Fruit fly (Drosophila melanogaster): ENCODE results near the gene CG14314.

Gene CG14314

DNA sequence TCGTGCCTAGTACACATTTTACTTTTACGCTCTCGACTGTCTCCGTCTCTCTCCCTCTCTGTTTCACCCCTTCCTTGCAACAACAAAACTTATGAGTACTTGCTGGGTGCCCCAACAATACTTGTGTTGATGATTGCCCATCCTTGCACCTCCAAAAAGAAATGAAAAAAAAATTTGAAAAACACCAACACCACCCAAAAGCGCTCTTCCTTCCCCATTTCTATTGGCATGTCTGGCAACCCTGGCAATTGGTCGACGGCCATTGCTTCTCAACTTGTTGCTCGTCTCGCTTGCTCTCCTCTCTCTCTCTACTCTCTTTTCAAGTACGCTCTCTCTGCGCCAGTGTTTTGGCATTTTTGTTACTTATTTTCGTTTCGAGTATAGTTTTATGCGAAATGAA is 47.5 kb upstream of the CG14314 start (continued):
- TF ChIP-seq NK7.1 (GFP tag; optimal IDR thresholded peaks at IDR 0.05), result no peak
- no peak for TF ChIP-seq CG1832 (GFP tag; optimal IDR thresholded peaks at IDR 0.05)
- no peak for TF ChIP-seq CG4617 (GFP tag; optimal IDR thresholded peaks at IDR 0.05; ENCODE audit: borderline replicate concordance)
- no peak for TF ChIP-seq sr (GFP tag; IDR thresholded peaks at IDR 0.05)
- no peak for TF ChIP-seq CG17802 (tag; optimal IDR thresholded peaks at IDR 0.05)
- no peak for TF ChIP-seq Adf1 (GFP tag; IDR thresholded peaks at IDR 0.05)
- peak; percentile 22 for TF ChIP-seq Sry-δ (GFP tag; optimal IDR thresholded peaks at IDR 0.05)
- TF ChIP-seq CG15073 (GFP tag; optimal IDR thresholded peaks at IDR 0.05), result no peak
- no peak for TF ChIP-seq CG11093 (GFP tag; IDR thresholded peaks at IDR 0.05)
- no peak for TF ChIP-seq pan (optimal IDR thresholded peaks at IDR 0.05)
- TF ChIP-seq pan (GFP tag; optimal IDR thresholded peaks at IDR 0.05 in 1 of 2, IDR thresholded peaks at IDR 0.05 in 1 of 2), result peak in 1 of 2 experiments; percentile 27
- 0 out of 2 replicates have a peak, but pooled peaks have one; percentile 21 for TF ChIP-seq Ptx1 (GFP tag; IDR thresholded peaks at IDR 0.05)
- no peak for TF ChIP-seq Blimp-1 (GFP tag; optimal IDR thresholded peaks at IDR 0.05)
- peak; percentile 68 for TF ChIP-seq CG15514 (GFP tag; optimal IDR thresholded peaks at IDR 0.05)
- TF ChIP-seq CG18011 (GFP tag; optimal IDR thresholded peaks at IDR 0.05), result no peak
- TF ChIP-seq hbn (GFP tag; IDR thresholded peaks at IDR 0.05; ENCODE audit: partially characterized antibody), result peak; percentile 43
- TF ChIP-seq nau (GFP tag; optimal IDR thresholded peaks at IDR 0.05), result no peak
- peak; percentile 45 for TF ChIP-seq NfI (GFP tag; optimal IDR thresholded peaks at IDR 0.05)
- no peak for TF ChIP-seq TFAM (GFP tag; optimal IDR thresholded peaks at IDR 0.05)
- TF ChIP-seq luna (GFP tag; optimal IDR thresholded peaks at IDR 0.05), result no peak
- TF ChIP-seq ro (GFP tag; IDR thresholded peaks at IDR 0.05), result no peak
- TF ChIP-seq CG18764 (GFP tag; optimal IDR thresholded peaks at IDR 0.05), result no peak
- no peak for TF ChIP-seq Asciz (GFP tag; optimal IDR thresholded peaks at IDR 0.05)
- no peak for TF ChIP-seq odd (GFP tag; optimal IDR thresholded peaks at IDR 0.05)
- no peak for TF ChIP-seq CG2129 (GFP tag; IDR thresholded peaks at IDR 0.05; ENCODE audit: partially characterized antibody)
- no peak for TF ChIP-seq wek (GFP tag; optimal IDR thresholded peaks at IDR 0.05)
- no peak for TF ChIP-seq Atf-2 (GFP tag; optimal IDR thresholded peaks at IDR 0.05)
- TF ChIP-seq CG18619 (GFP tag; optimal IDR thresholded peaks at IDR 0.05), result no peak
- no peak for TF ChIP-seq prd (optimal IDR thresholded peaks at IDR 0.05)
- no peak for TF ChIP-seq prd (GFP tag; IDR thresholded peaks at IDR 0.05)
- TF ChIP-seq knrl (GFP tag; IDR thresholded peaks at IDR 0.05; ENCODE audit: partially characterized antibody), result no peak
- TF ChIP-seq CG6854 (GFP tag; optimal IDR thresholded peaks at IDR 0.05), result no peak
- peak; percentile 34; the same call in 1 of the 2 replicates for TF ChIP-seq Xrp1 (GFP tag; IDR thresholded peaks at IDR 0.05)
- TF ChIP-seq Sry-β (GFP tag; optimal IDR thresholded peaks at IDR 0.05), result no peak
- no peak for TF ChIP-seq peb (GFP tag; IDR thresholded peaks at IDR 0.05)
- TF ChIP-seq CG8388 (GFP tag; optimal IDR thresholded peaks at IDR 0.05), result no peak
- no peak for TF ChIP-seq CG17568 (GFP tag; optimal IDR thresholded peaks at IDR 0.05)
- TF ChIP-seq Jarid2 (GFP tag; optimal IDR thresholded peaks at IDR 0.05), result no peak
- no peak for TF ChIP-seq CG32767 (GFP tag; IDR thresholded peaks at IDR 0.05)
- TF ChIP-seq CG17328 (GFP tag; IDR thresholded peaks at IDR 0.05), result no peak
- TF ChIP-seq Dbx (GFP tag; IDR thresholded peaks at IDR 0.05), result peak; percentile 49; the same call in 1 of the 3 replicates
- no peak for TF ChIP-seq CG31365 (tag; optimal IDR thresholded peaks at IDR 0.05)
- no peak for TF ChIP-seq org-1 (GFP tag; optimal IDR thresholded peaks at IDR 0.05)
- peak; percentile 16; the same call in 1 of the 2 replicates for TF ChIP-seq lmd (GFP tag; IDR thresholded peaks at IDR 0.05)
- TF ChIP-seq vvl (GFP tag; IDR thresholded peaks at IDR 0.05), result peak; percentile 62
- TF ChIP-seq da (GFP tag; optimal IDR thresholded peaks at IDR 0.05), result no peak
- TF ChIP-seq Nf-YC (tag; optimal IDR thresholded peaks at IDR 0.05), result peak; percentile 47
- TF ChIP-seq CG17612 (GFP tag; IDR thresholded peaks at IDR 0.05), result no peak
- TF ChIP-seq Dip2 (GFP tag; IDR thresholded peaks at IDR 0.05), result no peak
- no peak; the same call in 1 of the 3 replicates for TF ChIP-seq ci (GFP tag; IDR thresholded peaks at IDR 0.05)
- peak; percentile 36; the same call in 1 of the 3 replicates for TF ChIP-seq dysf (GFP tag; IDR thresholded peaks at IDR 0.05)
- TF ChIP-seq esg (GFP tag; conservative IDR thresholded peaks at IDR 0.05), result no peak

All from whole organism, embryonic.